Worm (Caenorhabditis elegans) whole organism, L4 larva: Measurements from ENCODE around the gene lin-3.

ENCODE experiments used
- D1046.2 ChIP-seq: fragments of 200-800 bp; sonication (Bioruptor generic); IDR thresholded peaks from 2 replicates; pipeline ENCODE4 v1.3.6; 2022; ENCODE audit warnings: missing genetic modification characterization, missing compliant biosample characterization
- T26A8.4 ChIP-seq: fragments of 200-800 bp; sonication (Bioruptor generic); IDR thresholded peaks from 2 replicates; pipeline ENCODE4 v1.3.6; 2022; ENCODE audit warnings: missing genetic modification characterization, missing compliant biosample characterization
- Y48G9A.11 ChIP-seq: fragments of 200-800 bp; sonication (Bioruptor generic); IDR thresholded peaks from 2 replicates; pipeline ENCODE4 v1.3.6; 2022; ENCODE audit warnings: missing genetic modification reagents, missing genetic modification characterization, missing compliant biosample characterization
- aha-1 ChIP-seq: fragments of 150-350 bp; peaks from one replicate; lab custom pipeline; 2014; ENCODE audit warnings: missing biosample characterization, missing genetic modification characterization
- ama-1 ChIP-seq: fragments of 150-350 bp; optimal IDR thresholded peaks from 2 replicates; lab custom pipeline; 2014; ENCODE audit warnings: inconsistent platforms, mixed read lengths
- ceh-20 ChIP-seq: fragments of 200-800 bp; sonication (Bioruptor generic); IDR thresholded peaks from 2 replicates; pipeline ENCODE4 v1.3.6; 2022; ENCODE audit warnings: missing genetic modification reagents, missing genetic modification characterization, missing compliant biosample characterization
- ceh-28 ChIP-seq: fragments of 150-350 bp; optimal IDR thresholded peaks from 2 replicates; lab custom pipeline; 2014; ENCODE audit warnings: missing biosample characterization, missing genetic modification reagents, missing genetic modification characterization
- ctbp-1 ChIP-seq: fragments of 200-800 bp; sonication (Bioruptor generic); IDR thresholded peaks from 2 replicates; pipeline ENCODE4 v1.3.6; 2022; ENCODE audit warnings: missing genetic modification reagents, missing genetic modification characterization, missing compliant biosample characterization
- daf-12 ChIP-seq: fragments of 150-350 bp; optimal IDR thresholded peaks from 2 replicates; lab custom pipeline; 2014; ENCODE audit warnings: missing biosample characterization, missing genetic modification reagents, missing genetic modification characterization
- daf-16 ChIP-seq, 3 experiments: sonication (generic microtip); optimal IDR thresholded peaks; 2 replicates each; lab custom pipeline; 2016 to 2017; ENCODE audit warnings: missing genetic modification characterization in 3 of 3, missing genetic modification reagents in 3 of 3, mild to moderate bottlenecking in 2 of 3, missing compliant biosample characterization in 2 of 3, missing biosample characterization in 1 of 3, moderate library complexity in 1 of 3
- dpl-1 ChIP-seq: fragments of 150-350 bp; optimal IDR thresholded peaks from 2 replicates; lab custom pipeline; 2014; ENCODE audit warnings: missing biosample characterization, missing genetic modification reagents, missing genetic modification characterization
- hlh-11 ChIP-seq: fragments of 200-800 bp; sonication (Bioruptor generic); optimal IDR thresholded peaks from 2 replicates; lab custom pipeline; 2018; ENCODE audit warnings: mild to moderate bottlenecking, missing genetic modification characterization, missing compliant biosample characterization
- hlh-30 ChIP-seq: sonication (generic microtip); optimal IDR thresholded peaks from 2 replicates; lab custom pipeline; 2017; ENCODE audit warnings: antibody characterized with exemption, mild to moderate bottlenecking, missing genetic modification characterization, missing compliant biosample characterization; ENCODE audit not compliant: insufficient read depth
- lin-39 ChIP-seq: fragments of 150-350 bp; optimal IDR thresholded peaks from 2 replicates; lab custom pipeline; 2014; ENCODE audit warnings: missing biosample characterization, missing genetic modification reagents, missing genetic modification characterization
- madf-9 ChIP-seq: fragments of 200-800 bp; sonication (Bioruptor generic); conservative IDR thresholded peaks from 2 replicates; pipeline ENCODE4 v1.3.6; 2022; ENCODE audit warnings: missing genetic modification reagents, missing genetic modification characterization, missing compliant biosample characterization
- mep-1 ChIP-seq: fragments of 150-350 bp; sonication (generic microtip); optimal IDR thresholded peaks from 3 replicates; lab custom pipeline; 2014; ENCODE audit warnings: missing biosample characterization, missing genetic modification characterization
- mxl-3 ChIP-seq: fragments of 200-800 bp; sonication (Bioruptor generic); optimal IDR thresholded peaks from 2 replicates; lab custom pipeline; 2018; ENCODE audit warnings: mild to moderate bottlenecking, missing genetic modification characterization, missing compliant biosample characterization
- nhr-11 ChIP-seq: fragments of 150-350 bp; optimal IDR thresholded peaks from 2 replicates; lab custom pipeline; 2014; ENCODE audit warnings: missing biosample characterization, missing genetic modification characterization
- nhr-237 ChIP-seq: sonication (generic microtip); optimal IDR thresholded peaks from 2 replicates; lab custom pipeline; 2017; ENCODE audit warnings: missing biosample characterization, missing genetic modification characterization
- nhr-25 ChIP-seq: sonication (generic microtip); optimal IDR thresholded peaks from 2 replicates; lab custom pipeline; 2017; ENCODE audit warnings: missing genetic modification characterization, mild to moderate bottlenecking, missing compliant biosample characterization, antibody characterized with exemption, moderate library complexity, borderline replicate concordance; ENCODE audit not compliant: insufficient read depth
- nhr-48 ChIP-seq: sonication (generic microtip); optimal IDR thresholded peaks from 2 replicates; lab custom pipeline; 2016; ENCODE audit warnings: mild to moderate bottlenecking, missing genetic modification characterization, missing compliant biosample characterization
- set-16 ChIP-seq: fragments of 200-800 bp; sonication (Bioruptor generic); IDR thresholded peaks from 2 replicates; pipeline ENCODE4 v1.3.6; 2022; ENCODE audit warnings: missing genetic modification reagents, missing genetic modification characterization, missing compliant biosample characterization
- unc-62 ChIP-seq, 3 experiments: fragments of 150-350 bp in 1 of 3; sonication (generic microtip); optimal IDR thresholded peaks in 2 of 3; peaks in 1 of 3; 1 replicate in 1 of 3; 2 replicates in 2 of 3; lab custom pipeline; 2014 to 2017; ENCODE audit warnings: missing biosample characterization in 3 of 3, missing genetic modification characterization in 3 of 3, missing genetic modification reagents in 3 of 3, missing genotype in 1 of 3
- zfp-3 ChIP-seq: fragments of 200-800 bp; sonication (Bioruptor generic); conservative IDR thresholded peaks from 2 replicates; pipeline ENCODE4 v1.3.6; 2022; ENCODE audit warnings: missing genetic modification reagents, missing genetic modification characterization, missing compliant biosample characterization

The lin-3 gene

DNA sequence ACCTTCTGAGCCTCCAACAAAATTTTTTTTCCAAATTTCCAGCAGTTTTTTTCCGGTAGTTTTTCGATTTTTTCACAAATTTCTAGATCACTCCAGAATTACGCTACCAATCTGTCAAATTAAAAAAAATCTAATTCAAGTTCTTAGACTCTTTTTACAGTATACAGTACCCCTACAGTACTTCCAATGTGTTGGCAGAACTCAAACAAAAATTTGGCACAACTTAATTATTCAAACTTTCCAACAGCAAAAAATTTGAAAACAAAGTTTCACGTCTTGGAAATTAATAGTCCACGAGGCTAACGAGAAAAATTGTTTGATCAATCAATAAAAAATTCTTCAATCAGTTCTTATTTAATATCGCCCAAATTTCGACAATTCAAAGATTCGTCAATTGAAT, 4.3 kb upstream of the lin-3 start, which contains the start of gene F36H1.3:
TSS of gene F36H1.3 (plus strand) at position 323 of the 400 bp plus-strand sequence.
- TF ChIP-seq dpl-1 (GFP tag; lab: Kevin White, UChicago) (no peak), madf-9 (GFP tag; lab: Robert Waterston, UW) (no peak), unc-62 (GFP tag; optimal IDR thresholded peaks at IDR 0.05 in 1 of 2; lab: Kevin White, UChicago) (peak in 1 of 2 experiments; percentile 92), unc-62 (tag; optimal IDR thresholded peaks at IDR 0.05; lab: Kevin White, UChicago) (no peak), aha-1 (tag; lab: Kevin White, UChicago) (peak; percentile 39)

DNA sequence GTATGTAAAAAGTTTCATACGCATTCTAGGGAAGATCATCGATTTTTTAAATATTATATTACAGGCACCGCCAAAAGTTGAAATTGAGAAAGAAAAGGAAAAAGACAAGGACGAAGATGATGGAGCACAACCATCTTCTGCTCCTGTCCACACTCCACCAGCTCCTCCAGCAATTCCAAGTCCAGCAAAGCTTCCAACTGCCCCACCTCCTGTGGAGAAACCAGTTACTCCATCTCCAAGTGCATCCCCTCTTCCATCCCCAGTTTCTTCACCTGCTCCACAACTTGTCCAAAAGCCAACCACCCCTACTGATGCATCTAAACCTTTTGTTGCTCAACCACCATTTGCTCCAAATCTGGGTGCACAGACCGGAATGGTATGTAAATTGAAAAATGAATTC, 2.1 kb upstream of the lin-3 start:
- TF ChIP-seq unc-62 (GFP tag; optimal IDR thresholded peaks at IDR 0.05 in 1 of 2; lab: Kevin White, UChicago) (peak in 1 of 2 experiments; percentile 91), unc-62 (tag; optimal IDR thresholded peaks at IDR 0.05; lab: Kevin White, UChicago) (no peak), hlh-11 (tag; lab: Kevin White, UChicago) (no peak), set-16 (no peak), zfp-3 (GFP tag; lab: Robert Waterston, UW) (no peak), daf-12 (no peak)

DNA sequence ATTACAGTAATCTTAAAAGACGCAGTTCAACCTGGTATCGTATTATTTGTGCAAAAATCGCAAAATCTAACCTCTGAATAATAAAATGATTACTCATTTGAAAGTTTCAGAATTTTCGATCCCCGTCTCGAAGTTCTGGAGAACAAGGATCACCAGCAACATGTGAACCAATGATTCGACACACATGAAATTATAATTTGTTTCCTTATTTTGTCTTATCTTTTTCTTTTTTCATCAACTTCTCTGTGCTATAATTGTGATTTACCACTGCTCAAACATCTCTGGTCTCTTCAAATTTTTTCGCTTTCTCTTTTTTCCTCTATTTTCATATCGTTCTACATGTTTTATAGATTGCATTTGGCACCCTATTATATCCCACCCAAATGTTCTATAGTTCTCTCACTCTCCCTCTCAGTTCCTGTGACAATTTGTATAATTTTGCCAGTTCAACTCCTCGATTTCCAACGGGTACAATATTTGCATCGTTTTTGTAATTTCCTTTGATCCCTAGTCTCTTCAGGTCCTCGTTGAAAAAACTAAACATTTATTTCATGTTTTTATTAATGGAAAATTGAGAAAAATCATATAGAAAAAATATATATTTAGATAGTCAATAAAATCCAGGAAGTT, 9.0 kb downstream of the lin-3 start:
- TF ChIP-seq lin-39 (no peak), unc-62 (GFP tag; optimal IDR thresholded peaks at IDR 0.05 in 1 of 2; lab: Kevin White, UChicago) (peak in 1 of 2 experiments; percentile 94), unc-62 (tag; optimal IDR thresholded peaks at IDR 0.05; lab: Kevin White, UChicago) (no peak), T26A8.4 (peak; percentile 66; the same call in 1 of the 2 replicates), ama-1 (lab: Kevin White, UChicago) (peak; percentile 48), daf-16 (GFP tag; optimal IDR thresholded peaks at IDR 0.05; lab: Kevin White, UChicago) (peak in 1 of 2 experiments; percentile 78), daf-16 (tag; optimal IDR thresholded peaks at IDR 0.05; lab: Kevin White, UChicago) (no peak)

DNA sequence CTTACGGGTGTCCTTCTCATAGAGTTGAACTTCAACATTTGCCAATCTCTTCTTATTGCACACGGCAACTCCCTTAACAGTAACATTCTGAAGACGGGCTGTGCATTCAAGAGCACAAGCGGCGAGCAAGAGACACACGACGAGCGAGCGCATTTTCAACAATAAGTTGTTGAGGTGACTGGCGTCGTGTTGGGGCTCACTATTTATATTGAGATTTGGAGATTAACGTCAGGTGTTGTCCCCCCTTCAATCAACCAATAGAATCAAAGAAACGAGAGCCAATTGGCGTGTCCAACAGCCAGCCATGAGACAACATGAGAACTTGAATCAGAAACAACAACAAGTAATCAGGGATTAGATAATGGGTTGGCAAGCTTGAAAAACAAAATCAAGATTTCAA, 9.9 kb downstream of the lin-3 start, which contains the start of gene ttr-16:
TSS of gene ttr-16 (minus strand) at position 176 of the 400 bp plus-strand sequence.
- TF ChIP-seq mxl-3 (GFP tag; lab: Kevin White, UChicago) (no peak), nhr-11 (tag; lab: Kevin White, UChicago) (peak; percentile 67), daf-16 (GFP tag; optimal IDR thresholded peaks at IDR 0.05; lab: Kevin White, UChicago) (peak in 1 of 2 experiments; percentile 91), daf-16 (tag; optimal IDR thresholded peaks at IDR 0.05; lab: Kevin White, UChicago) (no peak), nhr-48 (tag; lab: Kevin White, UChicago) (no peak), ceh-28 (tag; lab: Kevin White, UChicago) (no peak), nhr-237 (no peak), ama-1 (lab: Kevin White, UChicago) (peak; percentile 57), nhr-25 (tag; lab: Kevin White, UChicago) (no peak), Y48G9A.11 (GFP tag; lab: Robert Waterston, UW) (no peak)

DNA sequence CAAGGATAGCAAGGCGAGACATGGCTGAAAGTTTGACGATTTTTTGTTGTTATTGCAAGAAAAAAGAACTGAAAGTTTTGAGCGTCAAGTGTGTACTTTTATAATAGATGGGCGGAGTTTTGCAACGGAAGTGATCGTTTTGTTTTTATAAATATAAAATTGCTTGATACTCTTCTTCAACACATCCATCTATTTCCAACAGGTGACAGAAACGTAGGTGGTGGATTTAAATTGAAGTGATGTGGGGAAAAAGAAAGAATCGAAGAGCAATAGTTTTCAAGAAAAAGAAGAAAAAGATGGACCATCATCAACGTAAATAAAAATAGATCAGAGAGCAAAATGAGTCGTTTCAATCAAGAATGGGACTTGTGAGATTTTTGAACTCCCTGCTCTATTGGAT, 12.9 kb downstream of the lin-3 start, which contains the start of gene ttr-17:
TSS of gene ttr-17 (minus strand) at position 24 of the 400 bp plus-strand sequence.
- TF ChIP-seq ctbp-1 (GFP tag; lab: Robert Waterston, UW) (no peak), daf-16 (GFP tag; optimal IDR thresholded peaks at IDR 0.05; lab: Kevin White, UChicago) (peak in 1 of 2 experiments; percentile 83), daf-16 (tag; optimal IDR thresholded peaks at IDR 0.05; lab: Kevin White, UChicago) (no peak)

DNA sequence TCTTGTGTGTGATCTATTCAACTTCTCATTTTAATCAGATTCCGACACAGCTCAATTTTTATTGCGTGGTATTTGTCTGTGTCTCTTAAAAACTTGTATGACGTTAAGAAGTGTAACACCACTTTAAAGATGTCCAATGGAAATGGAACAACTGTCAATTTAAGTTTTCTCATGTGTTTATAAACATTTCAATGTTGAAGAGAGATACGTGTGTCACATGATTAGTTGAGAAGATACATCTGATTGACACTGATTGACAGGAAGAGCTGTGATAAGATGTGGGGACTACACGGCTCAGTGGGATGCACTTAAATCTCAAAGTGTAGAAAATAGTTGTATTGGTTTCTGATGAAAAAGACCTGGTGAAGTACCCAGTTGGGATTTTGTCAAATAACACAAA, 14.2 kb downstream of the lin-3 start:
- TF ChIP-seq D1046.2: no peak
- TF ChIP-seq nhr-237: no peak
- no peak for TF ChIP-seq T26A8.4
- peak; percentile 79 for TF ChIP-seq ceh-20 (GFP tag; lab: Robert Waterston, UW)
- peak; percentile 93 for TF ChIP-seq nhr-11 (tag; lab: Kevin White, UChicago)
- peak in 1 of 2 experiments; percentile 100 for TF ChIP-seq unc-62 (GFP tag; optimal IDR thresholded peaks at IDR 0.05 in 1 of 2; lab: Kevin White, UChicago)
- TF ChIP-seq unc-62 (tag; optimal IDR thresholded peaks at IDR 0.05; lab: Kevin White, UChicago): no peak
- peak; percentile 42 for TF ChIP-seq hlh-11 (tag; lab: Kevin White, UChicago)
- peak in 1 of 2 experiments; percentile 96 for TF ChIP-seq daf-16 (GFP tag; optimal IDR thresholded peaks at IDR 0.05; lab: Kevin White, UChicago)
- no peak for TF ChIP-seq daf-16 (tag; optimal IDR thresholded peaks at IDR 0.05; lab: Kevin White, UChicago)
- TF ChIP-seq hlh-30 (tag; lab: Kevin White, UChicago): peak; percentile 57
- TF ChIP-seq Y48G9A.11 (GFP tag; lab: Robert Waterston, UW): no peak
- no peak for TF ChIP-seq mep-1 (tag; lab: Kevin White, UChicago)
- TF ChIP-seq, all 104 proteins: peak for 6
